Worm (Caenorhabditis elegans): ENCODE results near the gene C04G6.2.
A peak's percentile ranks its signal among the peaks of the same experiment; 100 is the strongest.

Gene C04G6.2

DNA sequence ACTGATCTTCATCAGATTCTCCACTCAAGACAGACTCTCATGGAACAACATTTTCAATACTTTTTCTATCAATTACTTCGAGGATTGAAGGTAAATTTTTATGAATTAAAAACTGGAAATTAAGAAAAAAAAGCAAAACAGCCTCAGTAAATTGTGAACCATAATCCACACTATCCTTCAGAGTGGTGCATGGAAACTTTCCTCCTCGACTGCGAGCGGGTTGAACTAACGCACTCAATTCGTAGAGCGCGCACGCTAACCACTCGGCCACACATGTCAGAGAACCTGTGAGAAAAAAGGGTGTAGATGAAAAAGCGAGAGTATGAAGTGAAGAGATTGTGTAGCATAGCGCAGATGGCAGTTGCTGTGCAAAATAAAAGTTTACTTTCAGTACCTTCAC is 12.0 kb downstream of the C04G6.2 start (continued):
- TF ChIP-seq F57C9.4 (tag; optimal IDR thresholded peaks at IDR 0.05) (peak; percentile 82), rcor-1 (GFP tag; IDR thresholded peaks at IDR 0.05) (peak; percentile 82), cebp-1 (GFP tag; IDR thresholded peaks at IDR 0.05) (no peak), cebp-1 (tag; optimal IDR thresholded peaks at IDR 0.05) (no peak), ceh-40 (GFP tag; IDR thresholded peaks at IDR 0.05) (peak; percentile 93), F23B12.7 (tag; optimal IDR thresholded peaks at IDR 0.05; ENCODE audit: insufficient read depth) (peak; percentile 90), T26A5.8 (tag; optimal IDR thresholded peaks at IDR 0.05) (peak; percentile 71), atf-7 (tag; optimal IDR thresholded peaks at IDR 0.05) (peak; percentile 63), C06A6.2 (GFP tag; conservative IDR thresholded peaks at IDR 0.05) (0 out of 2 replicates have a peak, but pooled peaks have one; percentile 56), rpc-1 (optimal IDR thresholded peaks at IDR 0.05) (peak; percentile 99), rpc-1 (tag; optimal IDR thresholded peaks at IDR 0.05) (peak; percentile 100), F52B5.7 (tag; optimal IDR thresholded peaks at IDR 0.05) (peak; percentile 82), T07F8.4 (tag; optimal IDR thresholded peaks at IDR 0.05) (peak; percentile 73), rec-8 (tag; optimal IDR thresholded peaks at IDR 0.05) (peak; percentile 91 to 94), lin-35 (GFP tag; optimal IDR thresholded peaks at IDR 0.05) (no peak), ccch-3 (GFP tag; optimal IDR thresholded peaks at IDR 0.05) (peak; percentile 13), ceh-91 (GFP tag; IDR thresholded peaks at IDR 0.05) (no peak), gei-17 (GFP tag; optimal IDR thresholded peaks at IDR 0.05) (peak; percentile 18), nhr-90 (tag; optimal IDR thresholded peaks at IDR 0.05) (peak; percentile 97), hmg-1.2 (GFP tag; IDR thresholded peaks at IDR 0.05) (peak; percentile 85), zfh-2 (GFP tag; conservative IDR thresholded peaks at IDR 0.05) (no peak), hrde-1 (tag; optimal IDR thresholded peaks at IDR 0.05; ENCODE audit: borderline replicate concordance) (peak; percentile 90), madf-6 (GFP tag; IDR thresholded peaks at IDR 0.05) (peak; percentile 75), F33H1.4 (GFP tag; IDR thresholded peaks at IDR 0.05) (peak; percentile 46), C17E4.6 (GFP tag; IDR thresholded peaks at IDR 0.05) (peak; percentile 63), tbp1 (GFP tag; optimal IDR thresholded peaks at IDR 0.05) (peak; percentile 98), mcd-1 (GFP tag; IDR thresholded peaks at IDR 0.05) (no peak; the same call in 1 of the 2 replicates), pbrm-1 (GFP tag; IDR thresholded peaks at IDR 0.05) (peak; percentile 85), unc-62 (GFP tag; optimal IDR thresholded peaks at IDR 0.05) (no peak), K12H6.12 (tag; optimal IDR thresholded peaks at IDR 0.05) (peak; percentile 64), Y67H2A.10 (GFP tag; conservative IDR thresholded peaks at IDR 0.05) (0 out of 2 replicates have a peak, but pooled peaks have one; percentile 8), let-607 (tag; optimal IDR thresholded peaks at IDR 0.05) (peak; percentile 34 to 68), pha-4 (tag; optimal IDR thresholded peaks at IDR 0.05) (no peak), F22D6.2 (tag; optimal IDR thresholded peaks at IDR 0.05) (peak; percentile 54), lir-1 (GFP tag; conservative IDR thresholded peaks at IDR 0.05) (peak; percentile 61; the same call in 1 of the 2 replicates), ceh-27 (GFP tag; optimal IDR thresholded peaks at IDR 0.05) (peak; percentile 91)

DNA sequence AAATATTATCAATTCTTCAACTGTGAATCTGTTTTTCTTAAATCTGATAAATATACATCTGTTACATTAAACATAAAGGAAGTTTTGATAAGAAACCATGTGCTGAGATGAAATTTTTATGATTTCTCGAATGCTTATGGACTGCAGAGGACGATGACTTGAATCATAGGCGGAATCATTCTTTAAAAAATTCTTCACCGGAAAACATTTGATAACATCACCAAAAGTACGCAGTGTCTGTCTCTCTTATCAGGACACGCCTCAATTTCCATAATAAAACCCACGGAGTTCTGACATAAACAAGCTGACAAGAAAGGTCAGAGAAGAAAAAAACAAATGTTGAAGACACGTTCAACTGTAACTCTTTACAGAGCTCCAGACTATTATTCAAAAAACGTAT is 16.7 kb downstream of the C04G6.2 start, which contains the start of gene F09C12.2:
Gene F09C12.2, plus strand, starts transcription at position 320 of the 400 bp plus-strand sequence.
- no peak for TF ChIP-seq unc-130 (GFP tag; optimal IDR thresholded peaks at IDR 0.05)
- TF ChIP-seq lin-54 (GFP tag; optimal IDR thresholded peaks at IDR 0.05), result no peak
- no peak for TF ChIP-seq fkh-3 (tag; optimal IDR thresholded peaks at IDR 0.05)
- no peak for TF ChIP-seq nfya-1 (tag; optimal IDR thresholded peaks at IDR 0.05; ENCODE audit: borderline replicate concordance, insufficient read depth)
- TF ChIP-seq chd-7 (tag; optimal IDR thresholded peaks at IDR 0.05), result no peak
- no peak for TF ChIP-seq nhr-120 (GFP tag; IDR thresholded peaks at IDR 0.05)

Data from whole organism, young adult.